Worm (Caenorhabditis elegans): ENCODE results near the gene ctsa-2.

ce11 chrX:6433688-6434087, 3.3 kb upstream of the ctsa-2 start, which contains the start of gene K10C2.2:
- no peak for TF ChIP-seq efl-1 (GFP tag; optimal IDR thresholded peaks at IDR 0.05)
- TF ChIP-seq ztf-3 (GFP tag; optimal IDR thresholded peaks at IDR 0.05) = no peak

Measured in whole organism, young adult.